Worm (Caenorhabditis elegans): Measurements from ENCODE around the gene sto-1.

DNA sequence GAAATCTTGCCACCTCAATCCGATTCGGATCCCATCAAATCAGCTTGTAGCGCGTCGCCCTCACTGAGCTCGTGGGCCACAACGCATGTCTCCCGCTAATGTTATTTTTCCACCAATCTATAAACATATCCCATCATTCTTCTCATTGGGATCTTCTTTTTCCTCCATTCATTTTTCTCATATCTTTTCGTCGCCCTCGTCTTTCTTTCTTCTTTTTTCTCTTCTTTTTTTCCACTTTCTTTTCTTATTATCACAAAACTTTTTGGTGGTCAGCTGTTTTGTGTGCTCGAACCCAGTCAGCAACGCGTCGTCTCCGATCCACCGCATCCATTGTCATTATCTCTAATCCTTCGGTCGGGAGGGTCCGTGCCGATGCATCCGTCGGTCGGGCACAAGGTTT lies 38.8 kb upstream of the sto-1 start:
- TF ChIP-seq him-1 (tag; optimal IDR thresholded peaks at IDR 0.05) (no peak), dao-5 (tag; optimal IDR thresholded peaks at IDR 0.05) (no peak)
